Worm (Caenorhabditis elegans) whole organism, mixed stage, embryonic: ENCODE data around the gene sir-2.2.
A peak's percentile ranks its signal among the peaks of the same experiment; 100 is the strongest.

Experiments used
- M03D4.4 ChIP-seq: sonication (generic microtip); optimal IDR thresholded peaks from 2 replicates; lab custom pipeline; 2017; ENCODE audit warnings: mild to moderate bottlenecking, missing genetic modification characterization, missing compliant biosample characterization
- bed-3 ChIP-seq: fragments of 200-800 bp; sonication (Bioruptor generic); optimal IDR thresholded peaks from 3 replicates; lab custom pipeline; 2018; ENCODE audit warnings: mild to moderate bottlenecking, missing genetic modification characterization, moderate library complexity, missing compliant biosample characterization
- blmp-1 ChIP-seq: fragments of 150-350 bp; optimal IDR thresholded peaks from 2 replicates; lab custom pipeline; 2014; ENCODE audit warnings: missing biosample characterization, missing genetic modification characterization
- ceh-39 ChIP-seq: fragments of 150-350 bp; optimal IDR thresholded peaks from 2 replicates; lab custom pipeline; 2014; ENCODE audit warnings: missing biosample characterization, missing genetic modification characterization
- ceh-43 ChIP-seq: fragments of 200-800 bp; sonication (Bioruptor generic); optimal IDR thresholded peaks from 2 replicates; lab custom pipeline; 2018; ENCODE audit warnings: mild to moderate bottlenecking, missing genetic modification characterization, moderate library complexity, missing compliant biosample characterization
- ceh-83 ChIP-seq: fragments of 200-800 bp; sonication (Bioruptor generic); optimal IDR thresholded peaks from 2 replicates; lab custom pipeline; 2018; ENCODE audit warnings: mild to moderate bottlenecking, missing genetic modification characterization, missing compliant biosample characterization
- cnd-1 ChIP-seq: fragments of 200-800 bp; sonication (Bioruptor generic); optimal IDR thresholded peaks from 2 replicates; lab custom pipeline; 2018; ENCODE audit warnings: mild to moderate bottlenecking, missing genetic modification characterization, missing compliant biosample characterization
- drap-1 ChIP-seq: fragments of 200-800 bp; sonication (Bioruptor generic); optimal IDR thresholded peaks from 3 replicates; lab custom pipeline; 2018; ENCODE audit warnings: mild to moderate bottlenecking, missing genetic modification characterization, missing compliant biosample characterization
- elt-1 ChIP-seq: sonication (generic microtip); optimal IDR thresholded peaks from 2 replicates; lab custom pipeline; 2017; ENCODE audit warnings: missing genetic modification characterization, mild to moderate bottlenecking, missing compliant biosample characterization, antibody characterized with exemption, moderate library complexity, borderline replicate concordance; ENCODE audit not compliant: insufficient read depth
- elt-3 ChIP-seq: fragments of 150-350 bp; optimal IDR thresholded peaks from 2 replicates; lab custom pipeline; 2014; ENCODE audit warnings: missing biosample characterization, missing genetic modification characterization
- flh-1 ChIP-seq: fragments of 200-800 bp; sonication (Bioruptor generic); optimal IDR thresholded peaks from 2 replicates; lab custom pipeline; 2018; ENCODE audit warnings: mild to moderate bottlenecking, missing genetic modification characterization, moderate library complexity, missing compliant biosample characterization
- ham-2 ChIP-seq: fragments of 200-800 bp; sonication (Bioruptor generic); optimal IDR thresholded peaks from 2 replicates; lab custom pipeline; 2018; ENCODE audit warnings: mild to moderate bottlenecking, missing genetic modification characterization, missing compliant biosample characterization
- hlh-1 ChIP-seq: fragments of 150-350 bp; optimal IDR thresholded peaks from 2 replicates; lab custom pipeline; 2014; ENCODE audit warnings: missing biosample characterization, missing genetic modification reagents, missing genetic modification characterization
- lin-13 ChIP-seq: fragments of 150-350 bp; optimal IDR thresholded peaks from 2 replicates; lab custom pipeline; 2014; ENCODE audit warnings: missing biosample characterization, missing genetic modification characterization
- lsy-2 ChIP-seq: fragments of 150-350 bp; optimal IDR thresholded peaks from 2 replicates; lab custom pipeline; 2014; ENCODE audit warnings: missing biosample characterization, missing genetic modification characterization
- mab-5 ChIP-seq: fragments of 150-350 bp; optimal IDR thresholded peaks from 2 replicates; lab custom pipeline; 2014; ENCODE audit warnings: missing biosample characterization, missing genetic modification characterization
- mls-2 ChIP-seq: sonication (generic microtip); optimal IDR thresholded peaks from 2 replicates; lab custom pipeline; 2016; ENCODE audit warnings: mild to moderate bottlenecking, missing genetic modification characterization, moderate library complexity, missing compliant biosample characterization
- nhr-12 ChIP-seq: fragments of 150-350 bp; optimal IDR thresholded peaks from 2 replicates; lab custom pipeline; 2014; ENCODE audit warnings: missing biosample characterization, missing genetic modification characterization
- nhr-2 ChIP-seq: fragments of 150-350 bp; optimal IDR thresholded peaks from 2 replicates; lab custom pipeline; 2014; ENCODE audit warnings: missing biosample characterization, missing genetic modification characterization
- nhr-237 ChIP-seq: fragments of 150-350 bp; optimal IDR thresholded peaks from 2 replicates; lab custom pipeline; 2014; ENCODE audit warnings: missing biosample characterization, missing genetic modification characterization
- nhr-28 ChIP-seq: fragments of 150-350 bp; optimal IDR thresholded peaks from 2 replicates; lab custom pipeline; 2014; ENCODE audit warnings: missing biosample characterization, missing genetic modification characterization
- nhr-76 ChIP-seq: sonication (generic microtip); optimal IDR thresholded peaks from 2 replicates; lab custom pipeline; 2017; ENCODE audit warnings: missing biosample characterization, missing genetic modification characterization
- pha-4 ChIP-seq: fragments of 150-350 bp; optimal IDR thresholded peaks from 2 replicates; lab custom pipeline; 2018; ENCODE audit warnings: missing biosample characterization, missing genetic modification reagents, missing genetic modification characterization
- sem-2 ChIP-seq: fragments of 200-800 bp; sonication (Bioruptor generic); optimal IDR thresholded peaks from 2 replicates; lab custom pipeline; 2018; ENCODE audit warnings: mild to moderate bottlenecking, missing genetic modification characterization, missing compliant biosample characterization
- tbx-8 ChIP-seq: fragments of 200-800 bp; sonication (Bioruptor generic); optimal IDR thresholded peaks from 2 replicates; lab custom pipeline; 2018; ENCODE audit warnings: mild to moderate bottlenecking, missing genetic modification characterization, moderate library complexity, missing compliant biosample characterization
- unc-120 ChIP-seq: sonication (generic microtip); optimal IDR thresholded peaks from 2 replicates; lab custom pipeline; 2017; ENCODE audit warnings: missing genetic modification characterization, missing compliant biosample characterization; ENCODE audit not compliant: poor library complexity, severe bottlenecking
- unc-39 ChIP-seq: fragments of 150-350 bp; optimal IDR thresholded peaks from 2 replicates; lab custom pipeline; 2014; ENCODE audit warnings: missing biosample characterization, missing genetic modification characterization
- unc-62 ChIP-seq: fragments of 150-350 bp; optimal IDR thresholded peaks from 2 replicates; lab custom pipeline; 2014; ENCODE audit warnings: missing biosample characterization, missing genetic modification reagents, missing genetic modification characterization
- zip-8 ChIP-seq: fragments of 150-350 bp; optimal IDR thresholded peaks from 2 replicates; lab custom pipeline; 2014; ENCODE audit warnings: missing biosample characterization, missing genetic modification characterization
- ztf-11 ChIP-seq: fragments of 150-350 bp; optimal IDR thresholded peaks from 2 replicates; lab custom pipeline; 2014; ENCODE audit warnings: missing biosample characterization, missing genetic modification characterization

The sir-2.2 gene

DNA sequence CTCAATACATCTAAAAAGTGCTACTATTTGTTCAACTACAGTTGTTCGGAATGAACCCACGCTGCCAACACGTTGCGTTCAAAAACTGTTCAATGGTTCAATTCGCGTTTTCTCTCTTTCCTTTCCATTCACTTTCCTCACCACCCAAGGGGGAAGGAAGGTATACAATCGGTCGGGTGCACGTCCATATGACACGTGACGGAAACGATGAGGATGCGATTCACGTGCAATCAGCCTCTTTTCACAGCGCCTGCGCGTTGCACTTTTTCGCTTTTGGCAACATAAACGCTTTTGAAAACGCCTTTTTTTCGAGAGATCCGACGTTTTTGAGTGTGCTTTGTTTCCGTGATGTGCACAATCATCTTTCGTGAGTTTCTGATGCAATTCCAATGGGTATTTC, 30.7 kb downstream of the sir-2.2 start:
- peak; percentile 14 for TF ChIP-seq ham-2 (GFP tag; lab: Kevin White, UChicago)
- no peak for TF ChIP-seq elt-3 (tag; lab: Kevin White, UChicago)
- TF ChIP-seq M03D4.4: no peak
- no peak for TF ChIP-seq unc-62 (GFP tag; lab: Kevin White, UChicago)
- peak; percentile 3 for TF ChIP-seq blmp-1 (tag; lab: Kevin White, UChicago)
- TF ChIP-seq nhr-237: no peak

- TF ChIP-seq hlh-1 (tag; lab: Kevin White, UChicago): no peak
- no peak for TF ChIP-seq drap-1 (GFP tag; lab: Kevin White, UChicago)
- TF ChIP-seq nhr-2 (tag; lab: Kevin White, UChicago): peak; percentile 17
- TF ChIP-seq ceh-83 (GFP tag; lab: Kevin White, UChicago): no peak
Observed at ce11 chrX:13359800-13360199, 31.9 kb downstream of the sir-2.2 start.

- TF ChIP-seq nhr-28: no peak
- no peak for TF ChIP-seq flh-1
- TF ChIP-seq ceh-39: no peak
- no peak for TF ChIP-seq nhr-237
- TF ChIP-seq elt-1 (tag; lab: Kevin White, UChicago): no peak
- TF ChIP-seq zip-8 (tag; lab: Kevin White, UChicago): no peak
- no peak for TF ChIP-seq nhr-2 (tag; lab: Kevin White, UChicago)
- no peak for TF ChIP-seq mab-5
- no peak for TF ChIP-seq bed-3 (GFP tag; lab: Kevin White, UChicago)
- no peak for TF ChIP-seq nhr-76 (tag; lab: Kevin White, UChicago)
- no peak for TF ChIP-seq sem-2
- TF ChIP-seq cnd-1 (tag; lab: Kevin White, UChicago): no peak
- TF ChIP-seq drap-1 (GFP tag; lab: Kevin White, UChicago): no peak
- TF ChIP-seq M03D4.4: no peak
- no peak for TF ChIP-seq unc-120
- no peak for TF ChIP-seq mls-2
- no peak for TF ChIP-seq nhr-12
- TF ChIP-seq ceh-83 (GFP tag; lab: Kevin White, UChicago): no peak
- no peak for TF ChIP-seq ztf-11 (tag; lab: Kevin White, UChicago)
- TF ChIP-seq unc-62 (GFP tag; lab: Kevin White, UChicago): no peak
- TF ChIP-seq, all 35 proteins: peak for 0
Observed at ce11 chrX:13360632-13361031, 32.8 kb downstream of the sir-2.2 start.

ce11 chrX:13362486-13362885, 34.6 kb downstream of the sir-2.2 start, which contains the start of gene C49F8.15:
Gene C49F8.15, minus strand, starts transcription at chrX:13362586.
- no peak for TF ChIP-seq flh-1
- TF ChIP-seq, all 35 proteins: peak for 0

DNA sequence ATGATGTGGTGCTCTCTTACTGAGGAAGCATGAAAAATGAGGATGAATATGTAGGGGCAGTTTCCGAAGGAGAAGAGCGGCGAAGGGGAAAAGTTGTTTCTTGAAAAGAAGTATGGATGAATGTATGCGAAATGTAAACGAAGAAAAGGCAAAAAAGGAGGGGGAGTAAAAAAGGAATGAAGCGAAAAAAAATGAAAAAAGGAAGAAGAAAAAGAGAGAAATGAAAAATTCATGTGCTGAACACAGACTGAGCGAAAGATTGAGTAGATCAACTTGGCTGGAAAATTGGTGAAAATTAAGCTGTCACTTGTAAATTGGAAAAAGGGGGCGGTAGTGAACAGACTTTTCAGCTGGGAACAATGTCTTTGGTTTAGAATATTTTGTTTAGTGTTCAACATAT, 37.0 kb downstream of the sir-2.2 start, which contains the start of gene C49F8.1:
Gene C49F8.1 (minus strand): TSS at position 101 of the 400 bp plus-strand sequence.
- TF ChIP-seq lsy-2: no peak
- no peak for TF ChIP-seq nhr-237
- no peak for TF ChIP-seq mab-5
- no peak for TF ChIP-seq cnd-1 (tag; lab: Kevin White, UChicago)
- no peak for TF ChIP-seq unc-39
- TF ChIP-seq elt-1 (tag; lab: Kevin White, UChicago): no peak
- TF ChIP-seq mls-2: no peak
- TF ChIP-seq sem-2: no peak
- no peak for TF ChIP-seq blmp-1 (tag; lab: Kevin White, UChicago)
- no peak for TF ChIP-seq pha-4 (tag; lab: Kevin White, UChicago)
- no peak for TF ChIP-seq lin-13 (tag; lab: Kevin White, UChicago)
- no peak for TF ChIP-seq drap-1 (GFP tag; lab: Kevin White, UChicago)
- no peak for TF ChIP-seq M03D4.4
- no peak for TF ChIP-seq unc-62 (GFP tag; lab: Kevin White, UChicago)
- TF ChIP-seq ceh-43 (GFP tag; lab: Kevin White, UChicago): no peak
- no peak for TF ChIP-seq ceh-39
- no peak for TF ChIP-seq nhr-2 (tag; lab: Kevin White, UChicago)
- no peak for TF ChIP-seq flh-1

ce11 chrX:13366955-13367354, 39.1 kb downstream of the sir-2.2 start:
- TF ChIP-seq ceh-43 (GFP tag; lab: Kevin White, UChicago) (no peak), tbx-8 (GFP tag; lab: Kevin White, UChicago) (no peak)
- TF ChIP-seq, all 35 proteins: peak for 0
